Worm (Caenorhabditis elegans): ENCODE measurements around the gene cpsf-1.

DNA sequence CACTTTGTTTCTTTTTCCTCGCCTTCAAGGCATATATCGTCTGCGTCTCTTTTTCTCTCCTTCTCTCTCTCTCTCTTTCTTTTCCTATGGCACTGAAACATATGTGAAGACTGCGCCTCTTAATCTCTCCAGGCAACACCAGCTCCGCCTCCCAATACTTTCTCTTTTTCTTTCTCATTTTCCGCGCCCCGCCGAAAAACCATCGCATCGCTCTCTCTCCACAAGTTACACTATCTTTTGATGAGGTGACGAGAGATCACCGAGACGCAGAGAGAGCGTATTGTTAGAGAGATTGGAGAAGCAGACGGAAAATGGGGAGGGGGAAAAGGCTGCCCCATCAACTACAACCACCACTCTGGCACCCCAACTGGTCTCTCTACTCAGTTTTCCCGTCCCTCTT lies 16.0 kb upstream of the cpsf-1 start:
- no peak for TF ChIP-seq lin-35 (GFP tag; optimal IDR thresholded peaks at IDR 0.05)
- no peak for TF ChIP-seq efl-1 (GFP tag; optimal IDR thresholded peaks at IDR 0.05)
- TF ChIP-seq ceh-79 (tag; optimal IDR thresholded peaks at IDR 0.05) = no peak
- no peak for TF ChIP-seq dpl-1 (GFP tag; optimal IDR thresholded peaks at IDR 0.05)

All from whole organism, young adult.